Worm (Caenorhabditis elegans) whole organism, early embryonic: ENCODE measurements around the gene F35C5.3.

Experiments used
- ama-1 ChIP-seq: fragments of 150-350 bp; optimal IDR thresholded peaks from 2 replicates; lab custom pipeline; 2014
- flt-1 ChIP-seq: fragments of 200-800 bp; sonication (Bioruptor generic); IDR thresholded peaks from 2 replicates; pipeline ENCODE4 v1.3.6; 2022; ENCODE audit warnings: missing genetic modification characterization, missing compliant biosample characterization
- hmg-4 ChIP-seq: fragments of 200-800 bp; sonication (Bioruptor generic); optimal IDR thresholded peaks from 2 replicates; lab custom pipeline; 2018; ENCODE audit warnings: mild to moderate bottlenecking, missing genetic modification characterization, missing compliant biosample characterization
- pes-1 ChIP-seq: fragments of 200-800 bp; sonication (Bioruptor generic); IDR thresholded peaks from 2 replicates; pipeline ENCODE4 v1.3.6; 2022; ENCODE audit warnings: missing genetic modification reagents, missing genetic modification characterization, missing compliant biosample characterization
- sea-1 ChIP-seq: fragments of 200-800 bp; sonication (Bioruptor generic); conservative IDR thresholded peaks from 2 replicates; pipeline ENCODE4 v1.3.6; 2022; ENCODE audit warnings: missing genetic modification characterization, missing compliant biosample characterization
- tra-4 ChIP-seq: sonication (generic microtip); optimal IDR thresholded peaks from 2 replicates; lab custom pipeline; 2017; ENCODE audit warnings: missing genetic modification characterization, missing compliant biosample characterization

DNA sequence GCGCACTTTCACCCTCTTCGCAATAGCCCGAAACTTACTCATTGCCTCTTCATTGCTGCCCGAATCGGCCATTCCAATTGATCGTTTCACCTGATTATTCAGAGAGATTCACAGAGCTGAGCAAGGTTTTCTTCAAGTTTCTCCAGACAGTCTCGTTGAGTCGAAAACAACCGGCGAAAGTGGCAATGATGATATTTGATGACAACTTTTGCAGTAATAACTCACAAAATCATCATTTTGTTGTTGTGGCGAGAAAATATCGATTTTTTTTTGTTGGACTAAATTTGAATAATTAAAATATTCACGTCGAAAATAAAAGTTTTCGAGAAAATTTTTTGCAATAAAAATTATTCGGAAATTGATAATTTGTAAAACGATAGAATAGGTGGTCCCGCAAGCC lies 23.0 kb upstream of the F35C5.3 start, which contains the start of gene snf-5:
- TF ChIP-seq flt-1 (GFP tag; lab: Robert Waterston, UW) (no peak), pes-1 (GFP tag; lab: Robert Waterston, UW) (no peak), hmg-4 (no peak), tra-4 (no peak), sea-1 (GFP tag; lab: Robert Waterston, UW) (no peak), ama-1 (lab: Kevin White, UChicago) (no peak)
